Fruit fly (Drosophila melanogaster) whole organism, embryonic: ENCODE measurements around the gene Wdfy2.
A peak's percentile ranks its signal among the peaks of the same experiment; 100 is the strongest.

Experiments
- CG10959 ChIP-seq: fragments of 200-800 bp; sonication (Bioruptor generic); IDR thresholded peaks from 2 replicates; pipeline ENCODE4 v1.3.6; 2022; ENCODE audit warnings: missing biosample characterization, missing genetic modification characterization
- CG11696 ChIP-seq: fragments of 200-800 bp; sonication (Bioruptor generic); IDR thresholded peaks from 2 replicates; pipeline ENCODE4 v1.3.6; 2022; ENCODE audit warnings: missing biosample characterization, missing genetic modification characterization
- CG12219 ChIP-seq: fragments of 200-800 bp; sonication (Bioruptor generic); optimal IDR thresholded peaks from 3 replicates; lab custom pipeline; 2018; ENCODE audit warnings: missing biosample characterization, mild to moderate bottlenecking, missing genetic modification characterization
- CG18599 ChIP-seq: fragments of 200-800 bp; sonication (Bioruptor generic); optimal IDR thresholded peaks from 3 replicates; lab custom pipeline; 2017; ENCODE audit warnings: missing biosample characterization, missing genetic modification characterization, mild to moderate bottlenecking, moderate library complexity, missing genetic modification reagents
- CG18619 ChIP-seq: fragments of 200-800 bp; sonication (Bioruptor generic); optimal IDR thresholded peaks from 3 replicates; lab custom pipeline; 2017; ENCODE audit warnings: missing biosample characterization, mild to moderate bottlenecking, missing genetic modification characterization
- CG2199 ChIP-seq: fragments of 200-800 bp; sonication (Bioruptor generic); IDR thresholded peaks from 3 replicates; pipeline ENCODE4 v1.3.6; 2022; ENCODE audit warnings: missing biosample characterization, missing genetic modification characterization
- CG2712 ChIP-seq: fragments of 200-800 bp; optimal IDR thresholded peaks from 3 replicates; lab custom pipeline; 2019; ENCODE audit warnings: missing biosample characterization, mild to moderate bottlenecking, missing genetic modification characterization, moderate library complexity
- CG30431 ChIP-seq: fragments of 200-800 bp; sonication (Bioruptor generic); optimal IDR thresholded peaks from 2 replicates; lab custom pipeline; 2017; ENCODE audit warnings: missing biosample characterization, missing genetic modification characterization
- CG31365 ChIP-seq: fragments of 200-800 bp; sonication (Bioruptor generic); optimal IDR thresholded peaks from 2 replicates; lab custom pipeline; 2018; ENCODE audit warnings: missing biosample characterization, mild to moderate bottlenecking, missing genetic modification characterization
- CG3726 ChIP-seq: fragments of 200-800 bp; sonication (Bioruptor generic); IDR thresholded peaks from 3 replicates; pipeline ENCODE4, ENCODE4 v1.3.6; 2022; ENCODE audit warnings: missing biosample characterization, missing genetic modification characterization
- CG3847 ChIP-seq: fragments of 200-800 bp; sonication (Bioruptor generic); IDR thresholded peaks from 2 replicates; pipeline ENCODE4 v1.3.6; 2022; ENCODE audit warnings: missing biosample characterization, missing genetic modification characterization
- CG7372 ChIP-seq: fragments of 200-800 bp; sonication (Bioruptor generic); IDR thresholded peaks from 2 replicates; pipeline ENCODE4 v1.3.6; 2022; ENCODE audit warnings: missing biosample characterization, missing genetic modification characterization
- CG8290 ChIP-seq, 3 experiments: fragments of 200-800 bp; sonication (Bioruptor generic); optimal IDR thresholded peaks; 2 replicates each; lab custom pipeline; 2016 to 2019; ENCODE audit warnings: missing biosample characterization in 3 of 3, missing genetic modification characterization in 3 of 3, mild to moderate bottlenecking in 2 of 3, moderate library complexity in 1 of 3
- CG9727 ChIP-seq: fragments of 200-800 bp; sonication (Bioruptor generic); optimal IDR thresholded peaks from 3 replicates; lab custom pipeline; 2017; ENCODE audit warnings: missing biosample characterization, mild to moderate bottlenecking, missing genetic modification characterization
- CG9817 ChIP-seq: fragments of 200-800 bp; sonication (Bioruptor generic); optimal IDR thresholded peaks from 2 replicates; lab custom pipeline; 2018; ENCODE audit warnings: missing biosample characterization, mild to moderate bottlenecking, missing genetic modification characterization, moderate library complexity
- D19B ChIP-seq: fragments of 200-800 bp; sonication (Bioruptor generic); optimal IDR thresholded peaks from 2 replicates; lab custom pipeline; 2017; ENCODE audit warnings: missing biosample characterization, mild to moderate bottlenecking, missing genetic modification characterization
- Dek ChIP-seq: fragments of 200-800 bp; sonication (Bioruptor generic); optimal IDR thresholded peaks from 3 replicates; lab custom pipeline; 2019; ENCODE audit warnings: missing biosample characterization, mild to moderate bottlenecking, missing genetic modification characterization, moderate library complexity
- Dref ChIP-seq: fragments of 200-800 bp; sonication (Bioruptor generic); IDR thresholded peaks from 2 replicates; pipeline ENCODE4 v1.3.6; 2022; ENCODE audit warnings: missing biosample characterization, missing genetic modification characterization
- H15 ChIP-seq: fragments of 200-800 bp; sonication (Bioruptor generic); IDR thresholded peaks from 3 replicates; pipeline ENCODE4 v1.3.6; 2022; ENCODE audit warnings: missing biosample characterization, missing genetic modification characterization
- Hr39 ChIP-seq: fragments of >200 bp; optimal IDR thresholded peaks from 2 replicates; lab custom pipeline; 2017
- Lhr ChIP-seq: fragments of 200-800 bp; sonication (Bioruptor generic); optimal IDR thresholded peaks from 3 replicates; lab custom pipeline; 2017; ENCODE audit warnings: mild to moderate bottlenecking, missing biosample characterization, missing genetic modification reagents, missing genetic modification characterization
- NC2α ChIP-seq: fragments of 200-800 bp; sonication (Bioruptor generic); optimal IDR thresholded peaks from 2 replicates; lab custom pipeline; 2016; ENCODE audit warnings: missing biosample characterization, missing genetic modification characterization
- ara ChIP-seq: fragments of 200-800 bp; sonication (Bioruptor generic); IDR thresholded peaks from 2 replicates; pipeline ENCODE4 v1.3.6; 2022; ENCODE audit warnings: missing biosample characterization, missing genetic modification characterization
- ase ChIP-seq: fragments of 200-800 bp; sonication (Bioruptor generic); IDR thresholded peaks from 3 replicates; pipeline ENCODE4 v1.3.6; 2022; ENCODE audit warnings: missing biosample characterization, missing genetic modification characterization
- caup ChIP-seq: fragments of 200-800 bp; sonication (Bioruptor generic); optimal IDR thresholded peaks from 3 replicates; lab custom pipeline; 2017; ENCODE audit warnings: missing biosample characterization, mild to moderate bottlenecking, missing genetic modification characterization, moderate library complexity; ENCODE audit not compliant: severe bottlenecking
- chinmo ChIP-seq: fragments of 200-800 bp; sonication (Bioruptor generic); IDR thresholded peaks from 4 replicates; pipeline ENCODE4 v1.3.6; 2022; ENCODE audit warnings: missing biosample characterization, missing genetic modification characterization; ENCODE audit not compliant: partially characterized antibody
- ci ChIP-seq: fragments of 200-800 bp; sonication (Bioruptor generic); IDR thresholded peaks from 3 replicates; pipeline ENCODE4 v1.3.6; 2022; ENCODE audit warnings: missing biosample characterization, missing genetic modification characterization
- crp ChIP-seq, 2 experiments: fragments of 200-800 bp; sonication (Bioruptor generic); optimal IDR thresholded peaks; 2 replicates in 1 of 2; 3 replicates in 1 of 2; lab custom pipeline; 2017; ENCODE audit warnings: missing biosample characterization in 2 of 2, missing genetic modification characterization in 2 of 2, mild to moderate bottlenecking in 1 of 2, moderate library complexity in 1 of 2
- dpn ChIP-seq, 2 experiments: fragments of 200-800 bp; sonication (Bioruptor generic); optimal IDR thresholded peaks; 3 replicates each; lab custom pipeline; 2016; ENCODE audit warnings: missing biosample characterization in 2 of 2, missing genetic modification characterization in 2 of 2
- eyg ChIP-seq: fragments of 200-800 bp; sonication (Bioruptor generic); optimal IDR thresholded peaks from 3 replicates; lab custom pipeline; 2016; ENCODE audit warnings: missing biosample characterization, missing genetic modification characterization
- gce ChIP-seq: fragments of 200-800 bp; sonication (Bioruptor generic); IDR thresholded peaks from 3 replicates; pipeline ENCODE4 v1.3.6; 2022; ENCODE audit warnings: missing biosample characterization, missing genetic modification characterization
- grau ChIP-seq: fragments of 200-800 bp; optimal IDR thresholded peaks from 3 replicates; lab custom pipeline; 2019; ENCODE audit warnings: missing biosample characterization, mild to moderate bottlenecking, missing genetic modification characterization, moderate library complexity
- gsb ChIP-seq: fragments of 200-800 bp; sonication (Bioruptor generic); IDR thresholded peaks from 2 replicates; pipeline ENCODE4 v1.3.6; 2022; ENCODE audit warnings: missing biosample characterization, missing genetic modification characterization
- hth ChIP-seq: fragments of >200 bp; optimal IDR thresholded peaks from 2 replicates; lab custom pipeline; 2017; ENCODE audit warnings: inconsistent platforms
- ind ChIP-seq: fragments of 200-800 bp; sonication (Bioruptor generic); optimal IDR thresholded peaks from 3 replicates; lab custom pipeline; 2016; ENCODE audit warnings: missing biosample characterization, missing genetic modification characterization
- kah ChIP-seq: fragments of 200-800 bp; sonication (Bioruptor generic); optimal IDR thresholded peaks from 2 replicates; lab custom pipeline; 2018; ENCODE audit warnings: missing biosample characterization, mild to moderate bottlenecking, missing genetic modification characterization
- lbe ChIP-seq: fragments of 200-800 bp; sonication (Bioruptor generic); optimal IDR thresholded peaks from 2 replicates; lab custom pipeline; 2016; ENCODE audit warnings: missing biosample characterization, mild to moderate bottlenecking, missing genetic modification characterization
- odd ChIP-seq: fragments of 200-800 bp; sonication (Bioruptor generic); optimal IDR thresholded peaks from 2 replicates; lab custom pipeline; 2017; ENCODE audit warnings: missing biosample characterization, mild to moderate bottlenecking, missing genetic modification characterization
- prd ChIP-seq, 3 experiments: fragments of >200 bp in 2 of 3; fragments of 200-800 bp in 1 of 3; sonication (Bioruptor generic) in 1 of 3; optimal IDR thresholded peaks in 2 of 3; IDR thresholded peaks in 1 of 3; 2 replicates in 2 of 3; 3 replicates in 1 of 3; pipeline versions ENCODE4 v1.3.6 to Lab custom; 2017 to 2022; ENCODE audit warnings: missing biosample characterization in 1 of 3, missing genetic modification characterization in 1 of 3
- salm ChIP-seq: fragments of 200-800 bp; sonication (Bioruptor generic); optimal IDR thresholded peaks from 2 replicates; lab custom pipeline; 2018; ENCODE audit warnings: missing biosample characterization, mild to moderate bottlenecking, missing genetic modification characterization
- seq ChIP-seq: fragments of 200-800 bp; sonication (Bioruptor generic); IDR thresholded peaks from 2 replicates; pipeline ENCODE4 v1.3.6; 2022; ENCODE audit warnings: missing biosample characterization, missing genetic modification characterization
- shn ChIP-seq: fragments of 200-800 bp; sonication (Bioruptor generic); optimal IDR thresholded peaks from 3 replicates; lab custom pipeline; 2016; ENCODE audit warnings: missing biosample characterization, missing genetic modification characterization
- slou ChIP-seq: fragments of 200-800 bp; sonication (Bioruptor generic); optimal IDR thresholded peaks from 3 replicates; lab custom pipeline; 2016; ENCODE audit warnings: missing biosample characterization, missing genetic modification characterization
- tll ChIP-seq, 2 experiments: fragments of 200-800 bp in 1 of 2; fragments of >200 bp in 1 of 2; sonication (Bioruptor generic) in 1 of 2; optimal IDR thresholded peaks; 2 replicates each; lab custom pipeline; 2017 to 2019; ENCODE audit warnings: missing biosample characterization in 2 of 2, missing genetic modification characterization in 2 of 2, mild to moderate bottlenecking in 1 of 2, moderate library complexity in 1 of 2
- unpg ChIP-seq: fragments of 200-800 bp; sonication (Bioruptor generic); optimal IDR thresholded peaks from 3 replicates; lab custom pipeline; 2018; ENCODE audit warnings: missing biosample characterization, mild to moderate bottlenecking, missing genetic modification characterization, moderate library complexity
- vvl ChIP-seq: fragments of 200-800 bp; sonication (Bioruptor generic); IDR thresholded peaks from 2 replicates; pipeline ENCODE4 v1.3.6; 2022; ENCODE audit warnings: missing biosample characterization, missing genetic modification characterization
- wek ChIP-seq: fragments of 200-800 bp; sonication (Bioruptor generic); optimal IDR thresholded peaks from 3 replicates; lab custom pipeline; 2018; ENCODE audit warnings: missing biosample characterization, mild to moderate bottlenecking, missing genetic modification characterization, moderate library complexity
- zfh2 ChIP-seq: fragments of 200-800 bp; sonication (Bioruptor generic); optimal IDR thresholded peaks from 2 replicates; lab custom pipeline; 2016; ENCODE audit warnings: missing biosample characterization, missing genetic modification characterization

Gene Wdfy2

DNA sequence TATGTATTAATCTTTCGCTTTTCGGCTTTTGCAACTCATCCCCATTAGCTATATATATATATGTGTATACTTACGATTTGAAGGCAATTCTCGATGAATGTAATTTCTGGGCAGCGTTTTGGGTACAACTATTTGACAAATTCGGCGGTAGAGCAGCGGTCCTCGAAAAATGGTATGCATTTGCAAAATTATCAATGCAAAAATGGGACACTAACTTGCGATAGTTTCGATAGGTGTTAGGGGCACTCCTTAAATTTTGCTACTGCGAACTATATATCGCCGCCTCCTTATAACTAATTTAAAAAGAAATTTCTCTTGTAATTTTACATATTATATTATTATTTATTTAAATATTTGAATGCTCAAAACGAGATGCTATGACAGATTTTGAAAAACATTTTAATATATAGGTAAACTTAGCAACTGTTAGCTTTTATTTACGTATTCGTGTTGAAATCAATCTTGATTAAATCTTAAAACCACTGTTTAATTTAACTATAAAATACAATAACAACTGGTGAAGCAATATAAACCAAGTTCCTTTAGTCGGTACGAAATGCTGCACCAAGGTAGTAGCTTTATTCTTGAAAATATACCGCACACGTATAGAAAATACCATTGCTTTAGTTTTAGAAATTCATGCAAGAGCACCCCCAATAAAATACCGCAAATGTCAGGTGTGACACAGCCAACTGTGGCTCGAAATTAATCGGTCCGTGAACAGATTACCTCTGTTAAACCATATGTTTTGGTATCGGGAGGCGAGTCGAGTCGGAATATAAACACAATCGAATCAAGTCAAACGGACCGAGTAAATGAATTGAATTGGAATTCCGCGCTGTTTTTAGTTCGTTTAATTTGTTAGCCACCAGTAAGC lies 9.6 kb upstream of the Wdfy2 start, which contains the start of the genes CG5355 and Klp31E (continued):
- TF ChIP-seq ci (peak; percentile 59; the same call in 2 of the 3 replicates), CG3847 (GFP tag; lab: Robert Waterston, UW) (no peak; the same call in 1 of the 2 replicates), dpn (GFP tag; optimal IDR thresholded peaks at IDR 0.05; lab: Kevin White, UChicago) (peak; percentile 37 to 41), slou (GFP tag; lab: Kevin White, UChicago) (peak; percentile 12), CG2712 (tag; lab: Kevin White, UChicago) (peak; percentile 85), CG9817 (tag; lab: Kevin White, UChicago) (peak; percentile 74), CG3726 (GFP tag; lab: Robert Waterston, UW) (no peak), zfh2 (peak; percentile 56), CG8290 (GFP tag; optimal IDR thresholded peaks at IDR 0.05; lab: Kevin White, UChicago) (peak; percentile 24), CG8290 (tag; optimal IDR thresholded peaks at IDR 0.05; lab: Kevin White, UChicago) (no peak), Lhr (GFP tag; lab: Kevin White, UChicago) (peak; percentile 19), CG18599 (no peak), CG2199 (0 out of 3 replicates have a peak, but pooled peaks have one; percentile 24), CG7372 (GFP tag; lab: Robert Waterston, UW) (no peak), CG18619 (GFP tag; lab: Kevin White, UChicago) (peak; percentile 75), Hr39 (lab: Kevin White, UChicago) (no peak), odd (peak; percentile 63), CG31365 (tag; lab: Kevin White, UChicago) (no peak), unpg (GFP tag; lab: Kevin White, UChicago) (peak; percentile 48), kah (no peak), CG11696 (peak; percentile 61; the same call in 1 of the 2 replicates), NC2α (GFP tag; lab: Kevin White, UChicago) (no peak), tll (GFP tag; optimal IDR thresholded peaks at IDR 0.05; lab: Kevin White, UChicago) (no peak), gsb (GFP tag; lab: Robert Waterston, UW) (no peak), Dek (no peak), seq (GFP tag; lab: Robert Waterston, UW) (0 out of 2 replicates have a peak, but pooled peaks have one; percentile 8), crp (GFP tag; optimal IDR thresholded peaks at IDR 0.05; lab: Kevin White, UChicago) (peak; percentile 30 to 84), CG10959 (GFP tag; lab: Robert Waterston, UW) (no peak), shn (GFP tag; lab: Kevin White, UChicago) (peak; percentile 20), wek (GFP tag; lab: Kevin White, UChicago) (peak; percentile 89), Dref (GFP tag; lab: Robert Waterston, UW) (peak; percentile 65), CG30431 (GFP tag; lab: Kevin White, UChicago) (peak; percentile 26), CG12219 (GFP tag; lab: Kevin White, UChicago) (peak; percentile 40), caup (GFP tag; lab: Kevin White, UChicago) (peak; percentile 61), H15 (GFP tag; lab: Robert Waterston, UW) (no peak), ara (GFP tag; lab: Robert Waterston, UW) (peak; percentile 72), CG9727 (GFP tag; lab: Kevin White, UChicago) (peak; percentile 87), gce (GFP tag; lab: Robert Waterston, UW) (peak; percentile 32; the same call in 1 of the 3 replicates), lbe (no peak), vvl (GFP tag; lab: Robert Waterston, UW) (peak; percentile 62), grau (tag; lab: Kevin White, UChicago) (peak; percentile 79), chinmo (peak; percentile 70; the same call in 1 of the 4 replicates), hth (lab: Kevin White, UChicago) (no peak), prd (optimal IDR thresholded peaks at IDR 0.05; lab: Kevin White, UChicago) (no peak), prd (GFP tag; IDR thresholded peaks at IDR 0.05; lab: Robert Waterston, UW) (peak; percentile 73), D19B (peak; percentile 38), ind (peak; percentile 55), ase (peak; percentile 4; the same call in 1 of the 3 replicates), salm (tag; lab: Kevin White, UChicago) (peak; percentile 37), eyg (GFP tag; lab: Kevin White, UChicago) (no peak)
